Worm (Caenorhabditis elegans) whole organism, L4 larva: Measurements from ENCODE around the gene srw-56.

ENCODE experiments used
- aly-2 ChIP-seq: sonication (generic microtip); optimal IDR thresholded peaks from 2 replicates; lab custom pipeline; 2018; ENCODE audit warnings: missing biosample characterization, missing genetic modification characterization
- dmd-6 ChIP-seq: fragments of 200-800 bp; sonication (Bioruptor generic); IDR thresholded peaks from 2 replicates; pipeline ENCODE4 v1.3.6; 2022; ENCODE audit warnings: missing genetic modification reagents, missing genetic modification characterization, missing compliant biosample characterization
- egl-27 ChIP-seq: sonication (generic microtip); optimal IDR thresholded peaks from 3 replicates; lab custom pipeline; 2017; ENCODE audit warnings: missing biosample characterization, missing genetic modification reagents, missing genetic modification characterization
- hlh-30 ChIP-seq: sonication (generic microtip); optimal IDR thresholded peaks from 2 replicates; lab custom pipeline; 2017; ENCODE audit warnings: antibody characterized with exemption, mild to moderate bottlenecking, missing genetic modification characterization, missing compliant biosample characterization; ENCODE audit not compliant: insufficient read depth
- nhr-237 ChIP-seq: sonication (generic microtip); optimal IDR thresholded peaks from 2 replicates; lab custom pipeline; 2017; ENCODE audit warnings: missing biosample characterization, missing genetic modification characterization
- ztf-11 ChIP-seq: fragments of 150-350 bp; optimal IDR thresholded peaks from 2 replicates; lab custom pipeline; 2014; ENCODE audit warnings: missing biosample characterization, missing genetic modification characterization

- no peak for TF ChIP-seq aly-2 (tag; lab: Kevin White, UChicago)
- no peak for TF ChIP-seq egl-27 (tag; lab: Kevin White, UChicago)
- no peak for TF ChIP-seq hlh-30 (tag; lab: Kevin White, UChicago)
- TF ChIP-seq ztf-11 (tag; lab: Kevin White, UChicago): no peak
- no peak for TF ChIP-seq dmd-6
- TF ChIP-seq nhr-237 (tag; lab: Kevin White, UChicago): no peak
Observed at ce11 chrV:15967542-15967941, 14.9 kb upstream of the srw-56 start, which contains the start of gene sri-1.
